Worm (Caenorhabditis elegans) whole organism, L4 larva: ENCODE results near the gene ZK596.3.

ENCODE experiments used
- F26F4.8 ChIP-seq: fragments of 200-800 bp; sonication (Bioruptor generic); conservative IDR thresholded peaks from 2 replicates; pipeline ENCODE4 v1.3.6; 2022; ENCODE audit warnings: missing genetic modification characterization, missing compliant biosample characterization
- F37D6.2 ChIP-seq: sonication (generic microtip); optimal IDR thresholded peaks from 2 replicates; lab custom pipeline; 2016; ENCODE audit warnings: mild to moderate bottlenecking, missing genetic modification characterization, missing compliant biosample characterization
- F49E8.2 ChIP-seq: sonication (generic microtip); optimal IDR thresholded peaks from 2 replicates; lab custom pipeline; 2016; ENCODE audit warnings: missing compliant biosample characterization, mild to moderate bottlenecking, missing genetic modification characterization, borderline replicate concordance
- T20F7.1 ChIP-seq: fragments of 200-800 bp; sonication (Bioruptor generic); optimal IDR thresholded peaks from 2 replicates; lab custom pipeline; 2018; ENCODE audit warnings: mild to moderate bottlenecking, missing genetic modification characterization, missing compliant biosample characterization
- Y5F2A.4 ChIP-seq: fragments of 200-800 bp; sonication (Bioruptor generic); optimal IDR thresholded peaks from 2 replicates; lab custom pipeline; 2018; ENCODE audit warnings: mild to moderate bottlenecking, missing genetic modification characterization, missing compliant biosample characterization
- ZK337.2 ChIP-seq: fragments of 200-800 bp; sonication (Bioruptor generic); IDR thresholded peaks from 2 replicates; pipeline ENCODE4 v1.3.6; 2022; ENCODE audit warnings: missing genetic modification reagents, missing genetic modification characterization, missing compliant biosample characterization
- attf-4 ChIP-seq: sonication (generic microtip); optimal IDR thresholded peaks from 3 replicates; lab custom pipeline; 2017; ENCODE audit warnings: missing biosample characterization, missing genetic modification characterization
- ceh-20 ChIP-seq: fragments of 200-800 bp; sonication (Bioruptor generic); IDR thresholded peaks from 2 replicates; pipeline ENCODE4 v1.3.6; 2022; ENCODE audit warnings: missing genetic modification reagents, missing genetic modification characterization, missing compliant biosample characterization
- ceh-28 ChIP-seq: fragments of 150-350 bp; optimal IDR thresholded peaks from 2 replicates; lab custom pipeline; 2014; ENCODE audit warnings: missing biosample characterization, missing genetic modification reagents, missing genetic modification characterization
- ces-1 ChIP-seq: fragments of 150-350 bp; sonication (generic microtip); optimal IDR thresholded peaks from 4 replicates; lab custom pipeline; 2014; ENCODE audit warnings: missing biosample characterization, missing genetic modification reagents, missing genetic modification characterization
- cey-2 ChIP-seq: sonication (generic microtip); optimal IDR thresholded peaks from 3 replicates; lab custom pipeline; 2017; ENCODE audit warnings: missing genetic modification characterization, mild to moderate bottlenecking, missing compliant biosample characterization, antibody characterized with exemption, borderline replicate concordance; ENCODE audit not compliant: insufficient read depth
- ctbp-1 ChIP-seq: fragments of 200-800 bp; sonication (Bioruptor generic); IDR thresholded peaks from 2 replicates; pipeline ENCODE4 v1.3.6; 2022; ENCODE audit warnings: missing genetic modification reagents, missing genetic modification characterization, missing compliant biosample characterization
- daf-16 ChIP-seq, 3 experiments: sonication (generic microtip); optimal IDR thresholded peaks; 2 replicates each; lab custom pipeline; 2016 to 2017; ENCODE audit warnings: missing genetic modification characterization in 3 of 3, missing genetic modification reagents in 3 of 3, mild to moderate bottlenecking in 2 of 3, missing compliant biosample characterization in 2 of 3, missing biosample characterization in 1 of 3, moderate library complexity in 1 of 3
- dmd-6 ChIP-seq: fragments of 200-800 bp; sonication (Bioruptor generic); IDR thresholded peaks from 2 replicates; pipeline ENCODE4 v1.3.6; 2022; ENCODE audit warnings: missing genetic modification reagents, missing genetic modification characterization, missing compliant biosample characterization
- dpl-1 ChIP-seq: fragments of 150-350 bp; optimal IDR thresholded peaks from 2 replicates; lab custom pipeline; 2014; ENCODE audit warnings: missing biosample characterization, missing genetic modification reagents, missing genetic modification characterization
- dve-1 ChIP-seq: sonication (generic microtip); optimal IDR thresholded peaks from 2 replicates; lab custom pipeline; 2017; ENCODE audit warnings: antibody characterized with exemption, mild to moderate bottlenecking, missing genetic modification characterization, missing compliant biosample characterization; ENCODE audit not compliant: insufficient read depth
- fkh-10 ChIP-seq: fragments of 150-350 bp; optimal IDR thresholded peaks from 2 replicates; lab custom pipeline; 2014; ENCODE audit warnings: missing biosample characterization, missing genetic modification reagents, missing genetic modification characterization
- fos-1 ChIP-seq: fragments of 150-350 bp; optimal IDR thresholded peaks from 2 replicates; lab custom pipeline; 2014; ENCODE audit warnings: missing biosample characterization, missing genetic modification characterization
- hif-1 ChIP-seq, 2 experiments: sonication (generic microtip); optimal IDR thresholded peaks; 2 replicates each; lab custom pipeline; 2016 to 2017; ENCODE audit warnings: missing compliant biosample characterization in 2 of 2, missing genetic modification characterization in 2 of 2, missing genetic modification reagents in 2 of 2, missing genotype in 2 of 2, mild to moderate bottlenecking in 1 of 2
- hlh-11 ChIP-seq: fragments of 200-800 bp; sonication (Bioruptor generic); optimal IDR thresholded peaks from 2 replicates; lab custom pipeline; 2018; ENCODE audit warnings: mild to moderate bottlenecking, missing genetic modification characterization, missing compliant biosample characterization
- hlh-30 ChIP-seq: sonication (generic microtip); optimal IDR thresholded peaks from 2 replicates; lab custom pipeline; 2017; ENCODE audit warnings: antibody characterized with exemption, mild to moderate bottlenecking, missing genetic modification characterization, missing compliant biosample characterization; ENCODE audit not compliant: insufficient read depth
- hmg-1.1 ChIP-seq: fragments of 200-800 bp; sonication (Bioruptor generic); IDR thresholded peaks from 2 replicates; pipeline ENCODE4 v1.3.6; 2022; ENCODE audit warnings: missing genetic modification reagents, missing genetic modification characterization, missing compliant biosample characterization
- lin-1 ChIP-seq: fragments of 200-800 bp; sonication (Bioruptor generic); IDR thresholded peaks from 2 replicates; pipeline ENCODE4 v1.3.6; 2022; ENCODE audit warnings: missing genetic modification reagents, missing genetic modification characterization, missing compliant biosample characterization
- lin-38 ChIP-seq: fragments of 200-800 bp; sonication (Bioruptor generic); IDR thresholded peaks from 2 replicates; pipeline ENCODE4 v1.3.6; 2022; ENCODE audit warnings: missing genetic modification reagents, missing genetic modification characterization, missing compliant biosample characterization
- lsy-2 ChIP-seq, 2 experiments: fragments of 150-350 bp in 1 of 2; sonication (generic microtip) in 1 of 2; optimal IDR thresholded peaks; 2 replicates each; lab custom pipeline; 2014 to 2017; ENCODE audit warnings: missing biosample characterization in 2 of 2, missing genetic modification characterization in 2 of 2
- madf-9 ChIP-seq: fragments of 200-800 bp; sonication (Bioruptor generic); conservative IDR thresholded peaks from 2 replicates; pipeline ENCODE4 v1.3.6; 2022; ENCODE audit warnings: missing genetic modification reagents, missing genetic modification characterization, missing compliant biosample characterization
- mdl-1 ChIP-seq, 2 experiments: fragments of 150-350 bp in 1 of 2; sonication (generic microtip) in 1 of 2; optimal IDR thresholded peaks; 2 replicates each; lab custom pipeline; 2014 to 2017; ENCODE audit warnings: missing biosample characterization in 2 of 2, missing genetic modification characterization in 2 of 2
- mep-1 ChIP-seq: fragments of 150-350 bp; sonication (generic microtip); optimal IDR thresholded peaks from 3 replicates; lab custom pipeline; 2014; ENCODE audit warnings: missing biosample characterization, missing genetic modification characterization
- mes-2 ChIP-seq: sonication (generic microtip); optimal IDR thresholded peaks from 2 replicates; lab custom pipeline; 2016; ENCODE audit warnings: missing genotype, mild to moderate bottlenecking, missing genetic modification characterization, missing compliant biosample characterization; ENCODE audit not compliant: poor library complexity, severe bottlenecking
- mxl-3 ChIP-seq: fragments of 200-800 bp; sonication (Bioruptor generic); optimal IDR thresholded peaks from 2 replicates; lab custom pipeline; 2018; ENCODE audit warnings: mild to moderate bottlenecking, missing genetic modification characterization, missing compliant biosample characterization
- nhr-11 ChIP-seq: fragments of 150-350 bp; optimal IDR thresholded peaks from 2 replicates; lab custom pipeline; 2014; ENCODE audit warnings: missing biosample characterization, missing genetic modification characterization
- nhr-28 ChIP-seq: fragments of 150-350 bp; optimal IDR thresholded peaks from 2 replicates; lab custom pipeline; 2014; ENCODE audit warnings: missing biosample characterization, missing genetic modification characterization
- nhr-48 ChIP-seq: sonication (generic microtip); optimal IDR thresholded peaks from 2 replicates; lab custom pipeline; 2016; ENCODE audit warnings: mild to moderate bottlenecking, missing genetic modification characterization, missing compliant biosample characterization
- nhr-77 ChIP-seq: fragments of 150-350 bp; optimal IDR thresholded peaks from 2 replicates; lab custom pipeline; 2014; ENCODE audit warnings: missing biosample characterization, missing genetic modification characterization
- pha-4 ChIP-seq, 2 experiments: fragments of 150-350 bp in 1 of 2; fragments of 200-800 bp in 1 of 2; sonication (Bioruptor generic) in 1 of 2; IDR thresholded peaks in 1 of 2; optimal IDR thresholded peaks in 1 of 2; 2 replicates each; pipeline versions ENCODE4 v1.3.6 to Lab custom; 2014 to 2022; ENCODE audit warnings: missing genetic modification characterization in 2 of 2, missing genetic modification reagents in 2 of 2, missing biosample characterization in 1 of 2, missing compliant biosample characterization in 1 of 2
- sdz-12 ChIP-seq: fragments of 200-800 bp; sonication (Bioruptor generic); optimal IDR thresholded peaks from 2 replicates; lab custom pipeline; 2018; ENCODE audit warnings: mild to moderate bottlenecking, missing genetic modification characterization, missing compliant biosample characterization
- unc-62 ChIP-seq, 3 experiments: fragments of 150-350 bp in 1 of 3; sonication (generic microtip); optimal IDR thresholded peaks in 2 of 3; peaks in 1 of 3; 1 replicate in 1 of 3; 2 replicates in 2 of 3; lab custom pipeline; 2014 to 2017; ENCODE audit warnings: missing biosample characterization in 3 of 3, missing genetic modification characterization in 3 of 3, missing genetic modification reagents in 3 of 3, missing genotype in 1 of 3
- zag-1 ChIP-seq: fragments of 150-350 bp; optimal IDR thresholded peaks from 2 replicates; lab custom pipeline; 2014; ENCODE audit warnings: missing biosample characterization, missing genetic modification characterization
- ztf-11 ChIP-seq: fragments of 150-350 bp; optimal IDR thresholded peaks from 2 replicates; lab custom pipeline; 2014; ENCODE audit warnings: missing biosample characterization, missing genetic modification characterization

ZK596.3 gene

ce11 chrIV:10936906-10937540, 32.8 kb upstream of the ZK596.3 start, which contains the start of gene fic-1:
TSS of gene fic-1 (plus strand) at chrIV:10937454.
- TF ChIP-seq F49E8.2 (no peak), nhr-11 (tag; lab: Kevin White, UChicago) (peak; percentile 57), lsy-2 (tag; optimal IDR thresholded peaks at IDR 0.05; lab: Kevin White, UChicago) (peak; percentile 32 to 77), mxl-3 (GFP tag; lab: Kevin White, UChicago) (no peak), lin-1 (GFP tag; lab: Robert Waterston, UW) (no peak), attf-4 (tag; lab: Kevin White, UChicago) (no peak), pha-4 (GFP tag; IDR thresholded peaks at IDR 0.05; lab: Robert Waterston, UW) (no peak), pha-4 (tag; optimal IDR thresholded peaks at IDR 0.05; lab: Kevin White, UChicago) (peak; percentile 88), nhr-28 (tag; lab: Kevin White, UChicago) (peak; percentile 14), Y5F2A.4 (GFP tag; lab: Kevin White, UChicago) (no peak), hlh-11 (tag; lab: Kevin White, UChicago) (peak; percentile 62), fos-1 (tag; lab: Kevin White, UChicago) (no peak), mes-2 (tag; lab: Kevin White, UChicago) (peak; percentile 41), madf-9 (GFP tag; lab: Robert Waterston, UW) (no peak), mdl-1 (tag; optimal IDR thresholded peaks at IDR 0.05; lab: Kevin White, UChicago) (peak; percentile 54 to 93), dve-1 (peak; percentile 58), F26F4.8 (GFP tag; lab: Robert Waterston, UW) (no peak), hif-1 (tag; optimal IDR thresholded peaks at IDR 0.05; lab: Kevin White, UChicago) (peak in 1 of 2 experiments; percentile 26), ztf-11 (tag; lab: Kevin White, UChicago) (no peak), ceh-28 (tag; lab: Kevin White, UChicago) (peak; percentile 64), lin-38 (GFP tag; lab: Robert Waterston, UW) (peak; percentile 24), nhr-77 (no peak), fkh-10 (peak; percentile 95), nhr-48 (tag; lab: Kevin White, UChicago) (no peak), hmg-1.1 (GFP tag; lab: Robert Waterston, UW) (0 out of 2 replicates have a peak, but pooled peaks have one; percentile 39), zag-1 (tag; lab: Kevin White, UChicago) (no peak), F37D6.2 (peak; percentile 28), ceh-20 (GFP tag; lab: Robert Waterston, UW) (no peak), daf-16 (GFP tag; optimal IDR thresholded peaks at IDR 0.05; lab: Kevin White, UChicago) (peak in 1 of 2 experiments; percentile 26), daf-16 (tag; optimal IDR thresholded peaks at IDR 0.05; lab: Kevin White, UChicago) (peak; percentile 94), cey-2 (no peak), sdz-12 (GFP tag; lab: Kevin White, UChicago) (no peak), ctbp-1 (peak; percentile 54; the same call in 1 of the 2 replicates), unc-62 (GFP tag; optimal IDR thresholded peaks at IDR 0.05 in 1 of 2; lab: Kevin White, UChicago) (peak in 1 of 2 experiments; percentile 67), unc-62 (tag; optimal IDR thresholded peaks at IDR 0.05; lab: Kevin White, UChicago) (no peak), dmd-6 (peak; percentile 58), dpl-1 (GFP tag; lab: Kevin White, UChicago) (peak; percentile 53), hlh-30 (tag; lab: Kevin White, UChicago) (peak; percentile 93), mep-1 (tag; lab: Kevin White, UChicago) (peak; percentile 68), ZK337.2 (GFP tag; lab: Robert Waterston, UW) (no peak), ces-1 (GFP tag; lab: Kevin White, UChicago) (peak; percentile 92), T20F7.1 (peak; percentile 56)
